Worm (Caenorhabditis elegans): Measurements from ENCODE around the gene srbc-55.

ce11 chrV:15798108-15798507 lies 31.7 kb downstream of the srbc-55 start, which contains the start of gene T26E4.10:
- no peak for TF ChIP-seq ces-1 (GFP tag; optimal IDR thresholded peaks at IDR 0.05)
- no peak for TF ChIP-seq attf-4 (tag; optimal IDR thresholded peaks at IDR 0.05)
- TF ChIP-seq ama-1 (optimal IDR thresholded peaks at IDR 0.05), result no peak
- no peak for TF ChIP-seq mdl-1 (tag; optimal IDR thresholded peaks at IDR 0.05)

All from whole organism, L4 larva.